Worm (Caenorhabditis elegans): Measurements from ENCODE around the gene ZK616.2.

The ZK616.2 gene

DNA sequence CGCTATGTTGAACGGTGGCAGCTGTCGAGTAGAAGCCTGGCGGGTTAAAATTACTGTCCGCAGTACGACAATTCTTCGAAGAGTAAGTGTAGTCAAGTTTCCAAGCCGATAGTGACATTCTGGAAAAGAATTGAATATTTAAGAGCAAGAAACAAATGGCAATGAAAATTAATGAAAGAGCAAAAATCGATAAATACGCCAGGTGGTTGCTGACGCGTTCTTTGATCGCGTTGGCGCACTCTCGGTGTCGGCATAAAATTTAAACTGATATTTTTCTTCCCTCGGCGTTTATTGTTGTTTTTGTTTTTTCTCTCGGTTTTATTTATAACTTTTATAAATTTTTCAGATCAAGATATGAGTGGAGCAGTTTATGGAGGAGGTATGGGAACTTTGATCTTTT is 3.0 kb upstream of the ZK616.2 start, which contains the start of the genes perm-3 and swsn-6:
TSS of gene perm-3 (minus strand) at position 118 of the 400 bp plus-strand sequence.
TSS of gene swsn-6 (plus strand) at position 347 of the 400 bp plus-strand sequence.
- TF ChIP-seq snpc-4 (tag; optimal IDR thresholded peaks at IDR 0.05) (no peak), hlh-1 (tag; optimal IDR thresholded peaks at IDR 0.05) (peak; percentile 28), unc-62 (GFP tag; optimal IDR thresholded peaks at IDR 0.05) (no peak), mls-2 (tag; optimal IDR thresholded peaks at IDR 0.05) (no peak), mep-1 (tag; optimal IDR thresholded peaks at IDR 0.05) (peak; percentile 39), cnd-1 (tag; optimal IDR thresholded peaks at IDR 0.05) (peak; percentile 14), nhr-237 (tag; optimal IDR thresholded peaks at IDR 0.05) (no peak), nhr-76 (tag; optimal IDR thresholded peaks at IDR 0.05) (no peak), ceh-39 (tag; optimal IDR thresholded peaks at IDR 0.05) (peak; percentile 49), lsy-2 (tag; optimal IDR thresholded peaks at IDR 0.05) (peak; percentile 65), ces-1 (GFP tag; optimal IDR thresholded peaks at IDR 0.05) (peak; percentile 60), pha-4 (tag; optimal IDR thresholded peaks at IDR 0.05) (peak; percentile 58), M03D4.4 (tag; optimal IDR thresholded peaks at IDR 0.05) (no peak), sptf-1 (tag; optimal IDR thresholded peaks at IDR 0.05) (no peak), lin-13 (tag; optimal IDR thresholded peaks at IDR 0.05) (peak; percentile 88), flh-1 (GFP tag; optimal IDR thresholded peaks at IDR 0.05) (no peak), drap-1 (GFP tag; optimal IDR thresholded peaks at IDR 0.05) (no peak), nhr-12 (tag; optimal IDR thresholded peaks at IDR 0.05) (no peak)

DNA sequence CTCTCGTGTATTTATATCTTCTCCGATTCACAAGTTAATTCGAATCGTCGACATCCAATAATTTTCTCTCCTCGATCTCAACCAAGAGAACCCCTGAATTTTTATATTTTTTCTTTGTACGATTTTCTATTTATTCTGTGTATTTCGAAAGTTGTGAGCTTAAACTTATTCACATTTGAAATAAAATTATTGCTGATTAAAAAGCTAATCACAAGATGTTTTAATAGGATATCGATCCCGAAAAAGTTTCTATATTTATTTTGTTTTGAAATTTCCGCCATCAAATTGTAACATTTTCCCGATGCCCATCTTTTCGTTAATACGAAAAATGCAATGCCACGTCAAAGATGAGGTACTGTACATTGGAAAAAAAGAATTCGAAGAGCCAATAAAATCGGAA is 870 bp upstream of the ZK616.2 start, which contains the start of gene ZK616.3:
TSS of gene ZK616.3 (plus strand) at position 301 of the 400 bp plus-strand sequence.
- TF ChIP-seq nhr-28 (tag; optimal IDR thresholded peaks at IDR 0.05) (no peak), hlh-1 (tag; optimal IDR thresholded peaks at IDR 0.05) (no peak), sptf-1 (tag; optimal IDR thresholded peaks at IDR 0.05) (no peak), unc-120 (tag; optimal IDR thresholded peaks at IDR 0.05; ENCODE audit: poor library complexity, severe bottlenecking) (no peak), sem-2 (GFP tag; optimal IDR thresholded peaks at IDR 0.05) (no peak)

DNA sequence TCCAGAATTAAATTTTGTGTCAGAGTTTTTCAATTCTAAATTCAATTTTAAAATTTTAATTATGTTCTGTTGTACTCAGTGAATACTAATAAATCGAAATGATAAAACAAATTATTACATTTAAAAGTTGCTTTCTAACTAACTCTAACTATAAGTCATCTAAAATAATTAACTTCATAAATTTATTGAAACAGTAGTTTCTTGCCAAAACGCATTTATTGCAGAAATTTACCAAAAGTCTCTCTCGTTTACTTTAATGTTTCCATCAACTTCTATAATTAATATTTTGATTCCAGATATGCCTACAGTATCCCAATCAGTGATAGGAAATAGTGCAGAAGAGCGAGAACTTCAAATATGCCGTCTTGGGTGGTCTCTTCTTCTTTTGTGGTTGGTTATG is 3.0 kb downstream of the ZK616.2 start, which contains the start of gene ZK616.1:
TSS of gene ZK616.1 (plus strand) at position 301 of the 400 bp plus-strand sequence.
- TF ChIP-seq mls-2 (tag; optimal IDR thresholded peaks at IDR 0.05) (no peak), nhr-28 (tag; optimal IDR thresholded peaks at IDR 0.05) (no peak), nhr-76 (tag; optimal IDR thresholded peaks at IDR 0.05) (no peak), ces-1 (GFP tag; optimal IDR thresholded peaks at IDR 0.05) (no peak), hlh-1 (tag; optimal IDR thresholded peaks at IDR 0.05) (no peak), lsy-2 (tag; optimal IDR thresholded peaks at IDR 0.05) (no peak), sptf-1 (tag; optimal IDR thresholded peaks at IDR 0.05) (no peak), unc-39 (tag; optimal IDR thresholded peaks at IDR 0.05) (no peak), snpc-4 (tag; optimal IDR thresholded peaks at IDR 0.05) (no peak), lin-32 (GFP tag; optimal IDR thresholded peaks at IDR 0.05) (no peak)

DNA sequence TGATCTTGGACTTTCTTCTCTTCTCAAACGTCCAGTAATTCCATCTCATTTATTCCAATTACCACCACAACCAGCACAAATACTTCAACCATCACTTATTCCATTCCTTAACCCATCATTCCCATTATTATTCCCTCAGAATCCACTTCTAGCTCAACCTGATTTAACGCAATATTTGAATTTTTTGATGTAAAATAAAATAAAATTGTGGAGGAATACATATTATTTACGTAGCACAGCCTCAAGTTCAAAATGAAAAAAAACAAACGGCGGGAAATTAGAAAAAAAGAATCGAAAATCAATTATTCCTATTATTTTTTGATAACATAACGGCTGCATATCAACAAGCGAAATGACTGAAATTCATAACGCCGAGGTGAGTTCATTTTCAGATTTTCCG is 7.7 kb downstream of the ZK616.2 start, which contains the start of gene ZK616.61:
TSS of gene ZK616.61 (plus strand) at position 301 of the 400 bp plus-strand sequence.
- TF ChIP-seq M03D4.4 (tag; optimal IDR thresholded peaks at IDR 0.05) (no peak), ceh-83 (GFP tag; optimal IDR thresholded peaks at IDR 0.05) (no peak), ham-2 (GFP tag; optimal IDR thresholded peaks at IDR 0.05) (no peak), ces-1 (GFP tag; optimal IDR thresholded peaks at IDR 0.05) (no peak), sem-2 (GFP tag; optimal IDR thresholded peaks at IDR 0.05) (no peak)

DNA sequence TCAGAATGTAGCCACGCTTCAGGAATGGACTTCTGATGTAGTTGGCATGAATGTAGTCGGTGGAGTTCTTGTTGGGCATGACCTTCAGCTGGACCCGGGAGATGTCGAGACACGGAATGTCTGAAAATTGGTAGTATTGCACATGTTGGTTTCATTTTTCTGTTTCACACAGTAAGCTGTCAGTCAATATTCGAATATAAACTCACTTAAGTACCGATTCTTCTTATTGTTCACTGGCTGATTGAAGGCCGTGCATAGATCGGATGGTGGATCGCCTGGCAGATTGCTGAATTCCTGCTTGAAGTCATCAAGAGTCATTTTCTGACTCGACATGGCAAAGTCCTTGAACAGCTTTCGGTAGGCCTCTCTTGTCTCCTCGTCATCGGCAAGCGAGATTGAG is 11.5 kb downstream of the ZK616.2 start:
- TF ChIP-seq bed-3 (GFP tag; optimal IDR thresholded peaks at IDR 0.05) (no peak), mab-5 (tag; optimal IDR thresholded peaks at IDR 0.05) (no peak), pha-4 (tag; optimal IDR thresholded peaks at IDR 0.05) (no peak), mep-1 (tag; optimal IDR thresholded peaks at IDR 0.05) (no peak), elt-1 (tag; optimal IDR thresholded peaks at IDR 0.05; ENCODE audit: borderline replicate concordance, insufficient read depth) (no peak), ham-2 (GFP tag; optimal IDR thresholded peaks at IDR 0.05) (no peak), flh-1 (GFP tag; optimal IDR thresholded peaks at IDR 0.05) (no peak), nhr-76 (tag; optimal IDR thresholded peaks at IDR 0.05) (no peak), ces-1 (GFP tag; optimal IDR thresholded peaks at IDR 0.05) (no peak), blmp-1 (tag; optimal IDR thresholded peaks at IDR 0.05) (no peak), unc-120 (tag; optimal IDR thresholded peaks at IDR 0.05; ENCODE audit: poor library complexity, severe bottlenecking) (no peak), ceh-43 (GFP tag; optimal IDR thresholded peaks at IDR 0.05) (no peak), tbx-8 (GFP tag; optimal IDR thresholded peaks at IDR 0.05) (no peak), unc-62 (GFP tag; optimal IDR thresholded peaks at IDR 0.05) (no peak)

Measured in whole organism, mixed stage, embryonic.